Worm (Caenorhabditis elegans) whole organism, L4/young adult: ENCODE data around the gene F29B9.11.

Experiments
- dao-5 ChIP-seq: sonication (generic microtip); optimal IDR thresholded peaks from 2 replicates; lab custom pipeline; 2016; ENCODE audit warnings: missing genotype, missing genetic modification characterization, moderate library complexity, missing compliant biosample characterization
- him-1 ChIP-seq: sonication (generic microtip); optimal IDR thresholded peaks from 2 replicates; lab custom pipeline; 2016; ENCODE audit warnings: missing genotype, missing genetic modification reagents, missing genetic modification characterization, missing compliant biosample characterization

ce11 chrIV:4637840-4638239 lies 22.2 kb downstream of the F29B9.11 start, which contains the start of gene F19C7.8:
- TF ChIP-seq dao-5, result no peak
- no peak for TF ChIP-seq him-1 (tag; lab: Kevin White, UChicago)
